Worm (Caenorhabditis elegans): ENCODE data around the gene nlp-5.

The nlp-5 gene

DNA sequence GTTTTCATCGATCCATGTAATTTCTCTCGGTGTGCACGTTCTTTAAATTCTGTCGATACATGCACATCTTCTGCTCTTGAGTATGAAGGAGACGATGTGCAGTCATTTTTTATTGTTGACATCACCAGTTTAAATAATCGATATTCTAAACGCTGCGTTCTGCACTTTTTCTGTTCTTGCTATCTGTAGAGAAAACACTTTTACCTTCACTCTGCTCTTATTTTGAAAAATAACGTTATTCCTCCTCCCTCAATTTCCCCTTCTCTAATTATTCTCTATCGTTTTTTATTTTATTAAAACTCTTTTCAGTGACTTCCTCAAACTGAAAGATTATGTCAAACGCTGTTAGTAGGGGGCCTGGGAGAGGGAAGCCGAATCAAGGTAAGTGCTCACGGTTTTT, 21.3 kb upstream of the nlp-5 start, which contains the start of gene ifg-1:
Gene ifg-1, plus strand, starts transcription at position 301 of the 400 bp plus-strand sequence.
- TF ChIP-seq flh-1 (GFP tag; optimal IDR thresholded peaks at IDR 0.05), result no peak
- no peak for TF ChIP-seq ceh-83 (GFP tag; optimal IDR thresholded peaks at IDR 0.05)
- no peak for TF ChIP-seq mls-2 (tag; optimal IDR thresholded peaks at IDR 0.05)
- no peak for TF ChIP-seq ceh-43 (GFP tag; optimal IDR thresholded peaks at IDR 0.05)
- TF ChIP-seq zip-8 (tag; optimal IDR thresholded peaks at IDR 0.05), result no peak
- TF ChIP-seq nhr-76 (tag; optimal IDR thresholded peaks at IDR 0.05), result no peak
- TF ChIP-seq tbx-8 (GFP tag; optimal IDR thresholded peaks at IDR 0.05), result no peak

DNA sequence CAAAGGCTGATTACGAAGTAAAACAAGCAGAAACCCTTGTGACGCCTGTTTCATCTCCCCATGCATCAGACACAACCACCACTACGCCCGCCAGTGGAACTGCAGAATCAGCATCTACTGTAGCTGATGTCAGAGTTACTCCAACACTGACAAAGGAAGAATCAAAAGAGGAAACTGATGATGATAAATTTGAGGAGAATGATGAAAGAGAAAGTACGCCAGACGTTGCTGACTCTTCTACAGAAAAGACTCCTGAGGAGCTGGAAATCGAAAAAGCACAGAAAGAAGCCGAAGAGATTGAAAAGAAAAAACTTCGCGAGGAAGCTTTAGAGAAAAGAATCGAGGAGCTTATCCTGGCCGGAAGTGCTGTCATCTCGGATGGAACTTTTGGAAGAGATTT, 20.0 kb upstream of the nlp-5 start:
- TF ChIP-seq tbx-8 (GFP tag; optimal IDR thresholded peaks at IDR 0.05) (no peak), ztf-11 (tag; optimal IDR thresholded peaks at IDR 0.05) (no peak), unc-120 (tag; optimal IDR thresholded peaks at IDR 0.05; ENCODE audit: poor library complexity, severe bottlenecking) (no peak), flh-1 (GFP tag; optimal IDR thresholded peaks at IDR 0.05) (no peak)

DNA sequence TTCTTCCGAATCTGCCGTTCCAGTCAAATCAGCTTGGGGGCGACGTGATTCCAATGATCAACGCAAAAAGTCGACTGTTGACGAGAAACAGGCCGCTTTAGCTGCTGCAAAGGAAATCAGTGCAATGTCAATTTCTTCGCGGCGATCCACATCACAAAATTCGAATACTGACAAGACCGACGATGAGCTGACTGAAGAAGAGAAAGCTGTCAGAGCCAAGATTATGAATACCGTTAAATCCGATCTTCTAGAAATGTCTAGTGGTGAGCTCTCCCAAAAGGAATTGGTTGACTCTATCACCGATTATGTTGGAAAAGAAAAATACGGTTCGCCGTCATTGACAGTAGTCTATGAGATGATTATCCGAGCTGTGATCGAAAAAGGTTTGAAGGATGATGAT, 18.0 kb upstream of the nlp-5 start:
- no peak for TF ChIP-seq unc-62 (GFP tag; optimal IDR thresholded peaks at IDR 0.05)
- no peak for TF ChIP-seq tbx-8 (GFP tag; optimal IDR thresholded peaks at IDR 0.05)
- TF ChIP-seq snpc-4 (tag; optimal IDR thresholded peaks at IDR 0.05), result no peak
- no peak for TF ChIP-seq nhr-28 (tag; optimal IDR thresholded peaks at IDR 0.05)
- no peak for TF ChIP-seq mls-2 (tag; optimal IDR thresholded peaks at IDR 0.05)
- TF ChIP-seq unc-39 (tag; optimal IDR thresholded peaks at IDR 0.05), result no peak
- TF ChIP-seq ceh-83 (GFP tag; optimal IDR thresholded peaks at IDR 0.05), result no peak

DNA sequence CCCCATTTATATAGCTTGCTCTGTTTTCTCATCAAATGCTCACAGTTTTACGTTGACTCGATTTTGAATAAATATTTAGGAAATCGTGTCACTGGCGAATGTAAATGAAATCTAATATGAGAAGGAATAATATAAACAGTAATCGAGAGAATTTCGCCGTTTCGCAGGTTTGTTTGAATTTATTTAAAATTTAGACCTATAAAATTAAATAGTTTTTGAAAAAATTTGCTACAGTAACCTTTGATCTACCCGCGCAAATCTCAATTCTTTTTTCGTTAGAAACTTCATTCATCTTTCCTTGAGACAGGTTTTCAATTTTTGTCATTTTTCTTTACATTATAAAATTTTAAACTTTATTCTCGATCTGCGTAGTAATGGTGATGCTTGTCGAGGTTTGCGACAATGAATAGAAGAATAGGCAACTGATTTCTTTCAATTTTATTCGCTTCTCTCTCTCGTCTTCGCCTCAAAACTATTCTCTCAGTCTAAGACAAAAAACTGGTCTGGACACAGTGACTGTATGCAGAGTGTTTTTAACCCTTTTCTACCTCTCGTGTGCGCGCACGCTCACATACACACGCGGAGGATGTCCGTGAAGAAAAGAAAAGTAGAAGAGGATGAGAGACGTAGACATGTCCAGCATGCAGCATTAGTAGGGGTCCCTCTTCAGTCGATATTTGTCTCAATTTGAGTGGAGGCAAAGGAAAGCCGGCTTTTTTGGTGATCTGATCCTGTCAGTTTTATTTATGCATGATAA, 15.8 kb upstream of the nlp-5 start, which contains the start of gene dab-1:
Gene dab-1, plus strand, starts transcription at position 78 of the 757 bp plus-strand sequence.
- TF ChIP-seq sem-2 (GFP tag; optimal IDR thresholded peaks at IDR 0.05), result peak; percentile 45
- TF ChIP-seq pha-4 (tag; optimal IDR thresholded peaks at IDR 0.05), result no peak
- peak; percentile 62 for TF ChIP-seq ceh-39 (tag; optimal IDR thresholded peaks at IDR 0.05)
- TF ChIP-seq drap-1 (GFP tag; optimal IDR thresholded peaks at IDR 0.05), result peak; percentile 8
- TF ChIP-seq nhr-237 (tag; optimal IDR thresholded peaks at IDR 0.05), result peak; percentile 18
- no peak for TF ChIP-seq unc-62 (GFP tag; optimal IDR thresholded peaks at IDR 0.05)
- peak; percentile 42 for TF ChIP-seq nhr-2 (tag; optimal IDR thresholded peaks at IDR 0.05)
- TF ChIP-seq sptf-1 (tag; optimal IDR thresholded peaks at IDR 0.05), result peak; percentile 49
- TF ChIP-seq mep-1 (tag; optimal IDR thresholded peaks at IDR 0.05), result peak; percentile 38
- TF ChIP-seq ham-2 (GFP tag; optimal IDR thresholded peaks at IDR 0.05), result peak; percentile 41

DNA sequence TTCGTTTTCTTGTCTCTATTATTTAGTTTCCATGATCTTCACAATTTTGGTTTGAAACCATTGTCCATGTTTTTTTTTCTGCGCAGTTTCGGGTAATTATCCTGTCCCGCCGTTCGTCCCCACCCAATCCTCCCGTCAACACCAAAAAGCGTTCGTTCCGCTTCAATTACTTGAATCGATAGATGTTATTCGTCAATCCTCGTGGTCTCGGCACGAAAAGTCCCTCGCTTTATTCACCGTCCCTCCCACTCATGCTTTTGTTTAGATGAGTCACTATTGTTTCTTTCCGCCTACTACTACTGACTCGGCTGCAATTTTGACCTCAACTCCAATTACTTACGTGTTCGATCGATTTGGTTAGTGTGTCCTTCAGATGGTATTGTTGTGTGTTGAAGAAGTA, 14.8 kb upstream of the nlp-5 start:
- TF ChIP-seq ham-2 (GFP tag; optimal IDR thresholded peaks at IDR 0.05) (peak; percentile 28), mls-2 (tag; optimal IDR thresholded peaks at IDR 0.05) (peak; percentile 19), zip-8 (tag; optimal IDR thresholded peaks at IDR 0.05) (no peak), ceh-43 (GFP tag; optimal IDR thresholded peaks at IDR 0.05) (peak; percentile 60)

DNA sequence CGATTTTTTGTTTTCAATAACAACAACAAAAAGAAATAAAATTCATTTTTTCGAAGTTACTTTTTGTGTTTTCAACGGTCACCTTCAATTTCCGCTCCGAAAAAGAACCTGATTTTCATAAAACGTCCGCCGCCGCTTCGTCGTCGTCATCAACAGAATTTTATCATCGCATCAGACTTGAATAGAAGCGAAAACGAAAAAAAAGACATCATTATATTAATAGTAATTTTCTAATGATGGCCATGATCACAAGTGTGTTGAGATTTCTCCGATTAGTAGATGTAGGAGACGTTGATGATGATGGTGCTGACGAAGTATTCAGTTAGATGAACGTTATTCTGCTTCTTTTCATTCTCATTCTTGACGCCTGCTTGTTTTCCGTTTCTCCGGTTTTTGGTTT, 14.3 kb upstream of the nlp-5 start:
- TF ChIP-seq unc-39 (tag; optimal IDR thresholded peaks at IDR 0.05) (no peak), tbx-8 (GFP tag; optimal IDR thresholded peaks at IDR 0.05) (no peak), M03D4.4 (tag; optimal IDR thresholded peaks at IDR 0.05) (no peak), unc-62 (GFP tag; optimal IDR thresholded peaks at IDR 0.05) (no peak), zip-8 (tag; optimal IDR thresholded peaks at IDR 0.05) (no peak), ceh-43 (GFP tag; optimal IDR thresholded peaks at IDR 0.05) (no peak), lin-13 (tag; optimal IDR thresholded peaks at IDR 0.05) (no peak), nhr-76 (tag; optimal IDR thresholded peaks at IDR 0.05) (no peak)

DNA sequence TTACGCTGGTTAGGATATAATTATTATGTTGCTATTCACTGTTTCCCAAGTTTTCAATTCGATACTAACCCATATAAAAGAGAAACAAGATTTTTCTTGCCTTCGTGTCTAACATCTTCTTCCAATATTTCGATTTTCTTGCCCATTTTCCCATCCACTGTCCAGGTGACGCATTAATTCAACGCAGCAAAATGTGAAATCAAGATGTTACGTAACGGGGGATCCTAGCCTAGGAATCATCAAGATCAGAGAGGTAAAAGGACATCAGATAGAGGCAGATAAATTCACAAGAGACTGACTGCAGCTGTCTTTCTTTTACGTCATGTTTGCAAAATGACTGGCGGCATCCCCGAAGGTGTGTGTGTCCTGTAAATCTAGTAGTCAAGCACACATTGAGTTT, 13.6 kb upstream of the nlp-5 start:
- TF ChIP-seq elt-1 (tag; optimal IDR thresholded peaks at IDR 0.05; ENCODE audit: borderline replicate concordance, insufficient read depth), result peak; percentile 36
- peak; percentile 60 for TF ChIP-seq zip-8 (tag; optimal IDR thresholded peaks at IDR 0.05)
- no peak for TF ChIP-seq lsy-2 (tag; optimal IDR thresholded peaks at IDR 0.05)
- no peak for TF ChIP-seq mls-2 (tag; optimal IDR thresholded peaks at IDR 0.05)
- no peak for TF ChIP-seq ceh-43 (GFP tag; optimal IDR thresholded peaks at IDR 0.05)

Measured in whole organism, mixed stage, embryonic.